Fruit fly (Drosophila melanogaster): ENCODE measurements around the gene Drak.

DNA sequence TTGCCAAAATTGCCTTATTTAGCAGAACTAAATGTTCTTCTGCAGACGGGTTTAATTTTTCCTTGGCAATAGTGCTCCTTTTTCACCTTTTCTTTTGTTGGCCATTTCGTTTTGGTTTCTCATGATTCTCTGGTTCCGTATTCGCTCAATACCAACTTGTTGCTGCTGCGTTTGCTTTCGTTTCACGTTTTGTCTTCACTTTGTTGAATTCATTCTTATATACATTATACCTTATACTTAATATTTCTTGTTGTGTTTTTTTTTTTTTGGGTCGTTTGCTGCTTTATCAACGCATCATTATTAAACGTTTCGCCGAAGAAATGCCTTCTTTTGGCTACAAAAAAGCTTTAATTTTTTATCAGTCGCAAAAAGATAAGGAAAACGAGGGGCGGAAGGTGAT, 3.3 kb downstream of the Drak start:
- TF ChIP-seq MESR4 (GFP tag; optimal IDR thresholded peaks at IDR 0.05) (no peak), al (GFP tag; IDR thresholded peaks at IDR 0.05) (no peak), jing (GFP tag; optimal IDR thresholded peaks at IDR 0.05) (no peak)

Data from whole organism, embryonic.